Fruit fly (Drosophila melanogaster) whole organism, wandering third instar larva: Measurements from ENCODE around the gene Prx3.

Experiments
- Abd-B ChIP-seq: fragments of >200 bp; optimal IDR thresholded peaks from 2 replicates; lab custom pipeline; 2017; ENCODE audit warnings: missing biosample characterization, missing genetic modification characterization
- CG32264 ChIP-seq: fragments of 200-800 bp; sonication (Bioruptor generic); optimal IDR thresholded peaks from 2 replicates; lab custom pipeline; 2016; ENCODE audit warnings: missing biosample characterization, missing genetic modification characterization
- CG9705 ChIP-seq: fragments of 200-800 bp; sonication (Bioruptor generic); optimal IDR thresholded peaks from 2 replicates; lab custom pipeline; 2018; ENCODE audit warnings: missing biosample characterization, mild to moderate bottlenecking, missing genetic modification characterization
- CrebA ChIP-seq: fragments of 200-800 bp; sonication (Bioruptor generic); optimal IDR thresholded peaks from 2 replicates; lab custom pipeline; 2016; ENCODE audit warnings: missing biosample characterization, mild to moderate bottlenecking, missing genetic modification characterization, borderline replicate concordance
- Dfd ChIP-seq: fragments of >200 bp; optimal IDR thresholded peaks from 2 replicates; lab custom pipeline; 2017; ENCODE audit warnings: missing biosample characterization, missing genetic modification characterization
- Dif ChIP-seq: fragments of 200-275, 200-300 bp; sonication (Bioruptor generic); optimal IDR thresholded peaks from 2 replicates; lab custom pipeline; 2018; ENCODE audit warnings: missing biosample characterization, missing genetic modification characterization; ENCODE audit not compliant: partially characterized antibody
- HLH106 ChIP-seq: fragments of 200-800 bp; optimal IDR thresholded peaks from 3 replicates; lab custom pipeline; 2019; ENCODE audit warnings: missing biosample characterization, mild to moderate bottlenecking, missing genetic modification characterization, moderate library complexity
- Hnf4 ChIP-seq: fragments of 200-800 bp; sonication (Bioruptor generic); optimal IDR thresholded peaks from 2 replicates; lab custom pipeline; 2016; ENCODE audit warnings: missing biosample characterization, mild to moderate bottlenecking, missing genetic modification characterization
- Hr78 ChIP-seq: fragments of >200 bp; optimal IDR thresholded peaks from 2 replicates; lab custom pipeline; 2017; ENCODE audit warnings: missing biosample characterization, missing genetic modification characterization
- Hr83 ChIP-seq: fragments of 200-300 bp; sonication (Bioruptor generic); optimal IDR thresholded peaks from 2 replicates; lab custom pipeline; 2016; ENCODE audit warnings: missing biosample characterization, mild to moderate bottlenecking, missing genetic modification characterization, moderate library complexity; ENCODE audit not compliant: poor library complexity, severe bottlenecking
- Jra ChIP-seq: sonication (Bioruptor generic); optimal IDR thresholded peaks from 2 replicates; lab custom pipeline; 2016; ENCODE audit warnings: missing biosample characterization, missing genetic modification characterization
- Myc ChIP-seq: fragments of >200 bp; optimal IDR thresholded peaks from 2 replicates; lab custom pipeline; 2017
- N ChIP-seq: fragments of >200 bp; optimal IDR thresholded peaks from 2 replicates; lab custom pipeline; 2018; ENCODE audit warnings: missing biosample characterization, missing external identifiers, missing genetic modification characterization
- OdsH ChIP-seq: fragments of 200-800 bp; sonication (Bioruptor generic); optimal IDR thresholded peaks from 2 replicates; lab custom pipeline; 2016; ENCODE audit warnings: missing biosample characterization, mild to moderate bottlenecking, missing genetic modification characterization
- Rel ChIP-seq, 2 experiments: fragments of 200-800 bp; sonication (Bioruptor generic) in 1 of 2; optimal IDR thresholded peaks; 2 replicates in 1 of 2; 3 replicates in 1 of 2; lab custom pipeline; 2016 to 2019; ENCODE audit warnings: mild to moderate bottlenecking in 2 of 2, missing biosample characterization in 2 of 2, missing genetic modification characterization in 2 of 2, moderate library complexity in 1 of 2
- Sp1 ChIP-seq: fragments of 200-800 bp; sonication (Bioruptor generic); optimal IDR thresholded peaks from 3 replicates; lab custom pipeline; 2019; ENCODE audit warnings: missing biosample characterization, mild to moderate bottlenecking, missing genetic modification characterization, moderate library complexity
- br ChIP-seq: fragments of 200-800 bp; sonication (Bioruptor generic); optimal IDR thresholded peaks from 2 replicates; lab custom pipeline; 2016; ENCODE audit warnings: missing biosample characterization, missing genetic modification characterization
- brk ChIP-seq: fragments of 200-800 bp; sonication (Bioruptor generic); optimal IDR thresholded peaks from 2 replicates; lab custom pipeline; 2016; ENCODE audit warnings: missing biosample characterization, mild to moderate bottlenecking, missing genetic modification characterization
- dmrt93B ChIP-seq: fragments of 200-800 bp; sonication (Bioruptor generic); optimal IDR thresholded peaks from 2 replicates; lab custom pipeline; 2018; ENCODE audit warnings: missing biosample characterization, mild to moderate bottlenecking, missing genetic modification characterization
- dsf ChIP-seq: sonication (Bioruptor generic); optimal IDR thresholded peaks from 2 replicates; lab custom pipeline; 2016; ENCODE audit warnings: missing biosample characterization, missing genetic modification characterization, borderline replicate concordance
- ey ChIP-seq: fragments of 200-800 bp; sonication (Bioruptor generic); optimal IDR thresholded peaks from 2 replicates; lab custom pipeline; 2016; ENCODE audit warnings: missing biosample characterization, missing genetic modification characterization
- foxo ChIP-seq, 2 experiments: fragments of 200-800 bp; sonication (Bioruptor generic); optimal IDR thresholded peaks; 2 replicates in 1 of 2; 3 replicates in 1 of 2; lab custom pipeline; 2016 to 2017; ENCODE audit warnings: missing biosample characterization in 2 of 2, missing genetic modification characterization in 2 of 2
- fru ChIP-seq: fragments of 200-800 bp; sonication (Bioruptor generic); optimal IDR thresholded peaks from 3 replicates; lab custom pipeline; 2016; ENCODE audit warnings: missing biosample characterization, mild to moderate bottlenecking, missing genetic modification characterization
- h ChIP-seq: fragments of 200-800 bp; sonication (Bioruptor generic); optimal IDR thresholded peaks from 3 replicates; lab custom pipeline; 2016; ENCODE audit warnings: missing biosample characterization, mild to moderate bottlenecking, missing genetic modification characterization
- pan ChIP-seq: fragments of >200 bp; optimal IDR thresholded peaks from 2 replicates; lab custom pipeline; 2017
- psq ChIP-seq: fragments of 200-800 bp; sonication (Bioruptor generic); optimal IDR thresholded peaks from 3 replicates; lab custom pipeline; 2017; ENCODE audit warnings: missing biosample characterization, mild to moderate bottlenecking, missing genetic modification characterization, moderate library complexity
- rgr ChIP-seq: fragments of 200-800 bp; sonication (Bioruptor generic); optimal IDR thresholded peaks from 3 replicates; lab custom pipeline; 2016; ENCODE audit warnings: missing biosample characterization, mild to moderate bottlenecking, missing genetic modification characterization
- sv ChIP-seq: fragments of 200-800 bp; sonication (Bioruptor generic); optimal IDR thresholded peaks from 3 replicates; lab custom pipeline; 2016; ENCODE audit warnings: missing biosample characterization, missing genetic modification characterization
- tai ChIP-seq: sonication (Bioruptor generic); optimal IDR thresholded peaks from 2 replicates; lab custom pipeline; 2016; ENCODE audit warnings: missing biosample characterization, missing genetic modification characterization
- usp ChIP-seq: fragments of >200 bp; optimal IDR thresholded peaks from 2 replicates; lab custom pipeline; 2017; ENCODE audit warnings: missing biosample characterization, missing genetic modification characterization
- woc ChIP-seq: sonication (Bioruptor generic); optimal IDR thresholded peaks from 2 replicates; lab custom pipeline; 2016; ENCODE audit warnings: missing biosample characterization, mild to moderate bottlenecking, missing genetic modification characterization

Prx3 gene

DNA sequence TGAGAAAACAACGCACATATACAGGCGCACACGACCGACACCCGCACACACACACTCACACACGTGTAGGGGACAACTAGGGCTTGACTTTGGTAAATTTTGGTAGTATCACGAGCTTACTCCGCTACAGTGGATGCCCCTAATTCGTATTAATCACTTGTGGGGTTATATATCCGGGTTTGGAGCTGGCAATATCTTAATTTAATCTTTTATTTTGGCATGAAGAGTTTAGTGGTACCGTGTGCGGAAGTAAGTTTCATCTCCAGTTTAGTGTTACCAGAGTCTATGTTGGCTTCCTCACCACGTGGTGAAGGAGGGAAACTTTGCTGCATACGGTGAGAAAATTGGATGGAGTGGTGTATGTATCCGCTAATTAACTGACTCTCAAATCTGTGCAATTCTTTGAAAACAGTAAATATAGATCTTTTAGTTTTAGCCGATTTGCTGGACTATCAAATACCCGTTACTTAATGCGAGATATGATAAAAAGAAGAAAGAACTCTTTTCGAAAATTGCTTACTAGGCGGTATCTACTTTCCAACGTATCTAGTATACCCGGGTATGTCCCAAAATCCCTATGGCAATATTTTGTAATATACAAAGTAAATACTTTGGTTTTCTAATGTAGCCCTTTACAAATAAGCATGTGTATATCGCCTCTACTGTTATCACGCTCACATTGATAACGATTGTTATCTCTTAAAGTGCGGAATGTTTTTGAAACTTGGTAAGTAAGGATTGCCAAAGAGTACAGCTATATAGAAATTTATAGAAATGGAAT, 11.8 kb downstream of the Prx3 start, which contains the start of the genes CG5823 and P5cr-2:
CG5823 (minus strand) TSS at position 263 of the 781 bp plus-strand sequence.
P5cr-2 (plus strand) TSS at position 491 of the 781 bp plus-strand sequence.
- TF ChIP-seq Myc (lab: Kevin White, UChicago) (peak; percentile 92), dmrt93B (peak; percentile 19), OdsH (GFP tag; lab: Kevin White, UChicago) (no peak), foxo (GFP tag; optimal IDR thresholded peaks at IDR 0.05; lab: Kevin White, UChicago) (peak in 1 of 2 experiments; percentile 51), N (GFP tag; lab: Kevin White, UChicago) (no peak), CG9705 (no peak), ey (GFP tag; lab: Kevin White, UChicago) (peak; percentile 15), woc (peak; percentile 20), Hnf4 (GFP tag; lab: Kevin White, UChicago) (no peak), h (no peak), sv (GFP tag; lab: Kevin White, UChicago) (peak; percentile 30), Sp1 (GFP tag; lab: Kevin White, UChicago) (no peak), HLH106 (tag; lab: Kevin White, UChicago) (peak; percentile 53), tai (GFP tag; lab: Kevin White, UChicago) (no peak), brk (GFP tag; lab: Kevin White, UChicago) (no peak), Hr78 (no peak), dsf (GFP tag; lab: Kevin White, UChicago) (peak; percentile 24), fru (GFP tag; lab: Kevin White, UChicago) (peak; percentile 48), Rel (GFP tag; optimal IDR thresholded peaks at IDR 0.05; lab: Kevin White, UChicago) (no peak), Rel (tag; optimal IDR thresholded peaks at IDR 0.05; lab: Kevin White, UChicago) (peak; percentile 76)

DNA sequence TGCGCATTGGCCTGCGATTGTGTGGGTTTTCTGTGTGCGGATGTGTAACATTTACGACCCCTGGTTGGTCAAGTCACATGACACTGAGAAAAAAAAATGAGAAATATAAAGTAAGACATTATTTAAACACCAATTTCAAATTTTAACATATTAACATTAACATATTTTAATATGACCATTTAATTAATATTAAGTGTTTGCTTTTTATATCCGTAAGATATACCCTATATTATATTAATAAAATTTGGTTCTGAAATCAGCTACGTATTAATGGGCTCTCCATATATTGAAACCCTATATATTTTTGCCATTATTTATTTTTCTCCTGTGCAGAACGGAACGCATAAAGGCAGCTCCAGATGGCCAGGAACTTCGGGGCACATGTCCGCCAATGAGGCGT, 15.9 kb downstream of the Prx3 start:
- TF ChIP-seq foxo (GFP tag; optimal IDR thresholded peaks at IDR 0.05; lab: Kevin White, UChicago), result no peak
- no peak for TF ChIP-seq pan (lab: Kevin White, UChicago)
- no peak for TF ChIP-seq dmrt93B
- TF ChIP-seq br (GFP tag; lab: Kevin White, UChicago), result no peak

DNA sequence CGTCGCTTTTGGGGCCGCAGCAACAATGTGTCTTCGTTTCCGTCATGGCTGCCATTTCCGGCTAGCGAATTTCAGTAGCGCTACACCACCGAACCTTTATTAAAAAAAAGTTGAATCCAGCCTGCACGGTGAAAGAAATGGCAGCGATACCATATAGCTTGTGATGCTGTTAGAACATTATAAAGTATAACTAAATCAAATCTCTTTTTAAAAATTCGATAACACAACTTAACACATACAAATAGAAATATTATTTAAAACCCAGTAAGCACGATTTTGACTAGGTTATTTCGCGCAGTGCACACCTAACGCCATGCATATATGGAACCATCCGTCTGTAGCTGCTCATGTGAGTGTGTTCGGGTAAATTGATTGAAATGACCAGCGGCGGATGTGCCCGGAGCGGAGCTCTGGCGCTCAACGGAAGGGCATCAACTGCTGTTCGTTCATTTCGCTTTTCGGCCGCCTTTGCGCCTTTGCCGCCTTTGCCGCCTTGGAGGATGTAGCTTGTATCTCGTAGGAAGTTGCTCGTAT, 20.2 kb downstream of the Prx3 start:
- no peak for TF ChIP-seq Dif (GFP tag; lab: Kevin White, UChicago)
- TF ChIP-seq psq, result no peak
- no peak for TF ChIP-seq Hr83 (GFP tag; lab: Kevin White, UChicago)
- TF ChIP-seq Dfd (GFP tag; lab: Kevin White, UChicago), result no peak
- TF ChIP-seq Hnf4 (GFP tag; lab: Kevin White, UChicago), result no peak
- TF ChIP-seq Abd-B (GFP tag; lab: Kevin White, UChicago), result no peak
- no peak for TF ChIP-seq ey (GFP tag; lab: Kevin White, UChicago)
- TF ChIP-seq CrebA (GFP tag; lab: Kevin White, UChicago), result no peak
- TF ChIP-seq rgr (GFP tag; lab: Kevin White, UChicago), result no peak
- no peak for TF ChIP-seq OdsH (GFP tag; lab: Kevin White, UChicago)
- no peak for TF ChIP-seq Jra (GFP tag; lab: Kevin White, UChicago)

DNA sequence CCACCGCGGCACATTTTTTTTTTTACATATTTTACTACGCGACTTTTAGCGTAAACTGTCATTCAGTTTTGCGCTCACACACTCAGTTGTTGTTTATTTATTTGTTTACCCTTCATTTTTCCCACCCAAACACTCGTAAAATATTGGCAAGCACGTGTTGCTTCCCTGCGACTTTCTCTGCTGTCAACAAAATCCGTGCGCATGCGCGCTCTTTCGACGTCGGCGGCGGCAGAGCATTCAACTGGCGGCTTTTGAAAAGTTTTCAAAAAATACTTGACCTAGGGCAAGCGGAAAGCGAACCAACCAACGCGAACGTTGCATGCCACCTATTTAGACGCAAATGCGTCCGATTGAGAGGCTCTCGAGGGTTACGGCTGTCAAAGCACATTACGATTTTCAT, 39.5 kb downstream of the Prx3 start:
- no peak for TF ChIP-seq h
- no peak for TF ChIP-seq CG32264 (GFP tag; lab: Kevin White, UChicago)
- no peak for TF ChIP-seq Dfd (GFP tag; lab: Kevin White, UChicago)
- no peak for TF ChIP-seq Jra (GFP tag; lab: Kevin White, UChicago)
- TF ChIP-seq dmrt93B, result no peak
- no peak for TF ChIP-seq HLH106 (tag; lab: Kevin White, UChicago)
- no peak for TF ChIP-seq psq
- TF ChIP-seq pan (lab: Kevin White, UChicago), result no peak

DNA sequence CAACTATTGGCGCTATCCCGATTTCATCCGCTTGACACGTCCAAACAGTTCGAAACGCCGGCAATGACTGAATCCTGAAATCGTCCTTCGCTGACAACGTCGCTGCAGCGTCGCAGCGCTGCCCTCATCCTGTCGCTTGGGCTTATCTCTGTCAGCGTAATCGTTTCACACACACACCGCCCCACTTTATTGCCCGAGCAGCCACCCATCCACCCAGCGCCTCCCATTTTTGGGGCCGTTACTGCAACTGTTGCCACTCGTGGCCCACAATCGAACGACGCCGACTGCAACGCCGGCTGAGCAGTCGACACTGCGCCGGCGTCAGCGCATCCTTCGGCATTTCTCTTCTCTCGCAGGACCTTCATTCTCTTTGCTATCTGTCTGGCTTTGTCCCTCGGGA, 40.7 kb downstream of the Prx3 start, which contains the start of gene Dscam3:
Dscam3 (minus strand) TSS at position 69 of the 400 bp plus-strand sequence.
- TF ChIP-seq usp (GFP tag; lab: Kevin White, UChicago) (no peak), Hnf4 (GFP tag; lab: Kevin White, UChicago) (no peak), CG9705 (no peak), N (GFP tag; lab: Kevin White, UChicago) (no peak), tai (GFP tag; lab: Kevin White, UChicago) (no peak)
